Worm (Caenorhabditis elegans) whole organism, L4 larva: ENCODE data around the gene AH6.17.

Source experiments
- F44E2.7 ChIP-seq: fragments of 200-800 bp; sonication (Bioruptor generic); IDR thresholded peaks from 2 replicates; pipeline ENCODE4 v2.1.2; 2022; ENCODE audit warnings: missing genetic modification characterization, missing compliant biosample characterization
- ZK337.2 ChIP-seq: fragments of 200-800 bp; sonication (Bioruptor generic); IDR thresholded peaks from 2 replicates; pipeline ENCODE4 v1.3.6; 2022; ENCODE audit warnings: missing genetic modification reagents, missing genetic modification characterization, missing compliant biosample characterization
- ZK546.5 ChIP-seq, 2 experiments: sonication (generic microtip); optimal IDR thresholded peaks; 2 replicates each; lab custom pipeline; 2017; ENCODE audit warnings: missing biosample characterization in 2 of 2, missing genetic modification characterization in 2 of 2
- aha-1 ChIP-seq: fragments of 150-350 bp; peaks from one replicate; lab custom pipeline; 2014; ENCODE audit warnings: missing biosample characterization, missing genetic modification characterization
- attf-4 ChIP-seq: sonication (generic microtip); optimal IDR thresholded peaks from 3 replicates; lab custom pipeline; 2017; ENCODE audit warnings: missing biosample characterization, missing genetic modification characterization
- cey-2 ChIP-seq: sonication (generic microtip); optimal IDR thresholded peaks from 3 replicates; lab custom pipeline; 2017; ENCODE audit warnings: missing genetic modification characterization, mild to moderate bottlenecking, missing compliant biosample characterization, antibody characterized with exemption, borderline replicate concordance; ENCODE audit not compliant: insufficient read depth
- daf-16 ChIP-seq, 3 experiments: sonication (generic microtip); optimal IDR thresholded peaks; 2 replicates each; lab custom pipeline; 2016 to 2017; ENCODE audit warnings: missing genetic modification characterization in 3 of 3, missing genetic modification reagents in 3 of 3, mild to moderate bottlenecking in 2 of 3, missing compliant biosample characterization in 2 of 3, missing biosample characterization in 1 of 3, moderate library complexity in 1 of 3
- daf-19 ChIP-seq: fragments of 200-800 bp; sonication (Bioruptor generic); conservative IDR thresholded peaks from 2 replicates; pipeline ENCODE4 v1.3.6; 2022; ENCODE audit warnings: missing genetic modification characterization, missing compliant biosample characterization
- dmd-6 ChIP-seq: fragments of 200-800 bp; sonication (Bioruptor generic); IDR thresholded peaks from 2 replicates; pipeline ENCODE4 v1.3.6; 2022; ENCODE audit warnings: missing genetic modification reagents, missing genetic modification characterization, missing compliant biosample characterization
- dpl-1 ChIP-seq: fragments of 150-350 bp; optimal IDR thresholded peaks from 2 replicates; lab custom pipeline; 2014; ENCODE audit warnings: missing biosample characterization, missing genetic modification reagents, missing genetic modification characterization
- egl-43 ChIP-seq: fragments of 200-800 bp; sonication (Bioruptor generic); IDR thresholded peaks from 2 replicates; pipeline ENCODE4 v1.3.6; 2022; ENCODE audit warnings: missing genetic modification reagents, missing genetic modification characterization, missing compliant biosample characterization
- hif-1 ChIP-seq, 2 experiments: sonication (generic microtip); optimal IDR thresholded peaks; 2 replicates each; lab custom pipeline; 2016 to 2017; ENCODE audit warnings: missing compliant biosample characterization in 2 of 2, missing genetic modification characterization in 2 of 2, missing genetic modification reagents in 2 of 2, missing genotype in 2 of 2, mild to moderate bottlenecking in 1 of 2
- hlh-11 ChIP-seq: fragments of 200-800 bp; sonication (Bioruptor generic); optimal IDR thresholded peaks from 2 replicates; lab custom pipeline; 2018; ENCODE audit warnings: mild to moderate bottlenecking, missing genetic modification characterization, missing compliant biosample characterization
- hlh-30 ChIP-seq: sonication (generic microtip); optimal IDR thresholded peaks from 2 replicates; lab custom pipeline; 2017; ENCODE audit warnings: antibody characterized with exemption, mild to moderate bottlenecking, missing genetic modification characterization, missing compliant biosample characterization; ENCODE audit not compliant: insufficient read depth
- hmg-1.1 ChIP-seq: fragments of 200-800 bp; sonication (Bioruptor generic); IDR thresholded peaks from 2 replicates; pipeline ENCODE4 v1.3.6; 2022; ENCODE audit warnings: missing genetic modification reagents, missing genetic modification characterization, missing compliant biosample characterization
- jun-1 ChIP-seq: fragments of 150-350 bp; optimal IDR thresholded peaks from 2 replicates; lab custom pipeline; 2014; ENCODE audit warnings: missing biosample characterization, missing genetic modification reagents, missing genetic modification characterization
- lin-38 ChIP-seq: fragments of 200-800 bp; sonication (Bioruptor generic); IDR thresholded peaks from 2 replicates; pipeline ENCODE4 v1.3.6; 2022; ENCODE audit warnings: missing genetic modification reagents, missing genetic modification characterization, missing compliant biosample characterization
- madf-5 ChIP-seq, 2 experiments: fragments of 200-800 bp; sonication (Bioruptor generic); IDR thresholded peaks; 2 replicates each; pipeline ENCODE4 v1.3.6; 2022; ENCODE audit warnings: missing compliant biosample characterization in 2 of 2, missing genetic modification characterization in 2 of 2
- mdt-29 ChIP-seq: fragments of 200-800 bp; sonication (Bioruptor generic); IDR thresholded peaks from 2 replicates; pipeline ENCODE4 v1.3.6; 2022; ENCODE audit warnings: missing genetic modification reagents, missing genetic modification characterization, missing compliant biosample characterization
- mxl-2 ChIP-seq: fragments of 200-800 bp; sonication (Bioruptor generic); conservative IDR thresholded peaks from 2 replicates; pipeline ENCODE4 v1.3.6; 2022; ENCODE audit warnings: missing genetic modification reagents, missing genetic modification characterization, missing compliant biosample characterization
- nhr-28 ChIP-seq: fragments of 150-350 bp; optimal IDR thresholded peaks from 2 replicates; lab custom pipeline; 2014; ENCODE audit warnings: missing biosample characterization, missing genetic modification characterization
- nhr-42 ChIP-seq: fragments of 200-800 bp; sonication (Bioruptor generic); IDR thresholded peaks from 2 replicates; pipeline ENCODE4 v1.3.6; 2022; ENCODE audit warnings: missing genetic modification characterization, missing compliant biosample characterization
- nhr-77 ChIP-seq: fragments of 150-350 bp; optimal IDR thresholded peaks from 2 replicates; lab custom pipeline; 2014; ENCODE audit warnings: missing biosample characterization, missing genetic modification characterization
- php-3 ChIP-seq: fragments of 200-800 bp; sonication (Bioruptor generic); IDR thresholded peaks from 2 replicates; pipeline ENCODE4 v1.3.6; 2022; ENCODE audit warnings: missing genetic modification reagents, missing genetic modification characterization, missing compliant biosample characterization
- skn-1 ChIP-seq: fragments of 150-350 bp; optimal IDR thresholded peaks from 2 replicates; lab custom pipeline; 2014; ENCODE audit warnings: missing biosample characterization, missing genetic modification characterization
- snpc-1.2 ChIP-seq: fragments of 200-800 bp; sonication (Bioruptor generic); IDR thresholded peaks from 2 replicates; pipeline ENCODE4 v1.3.6; 2022; ENCODE audit warnings: missing genetic modification reagents, missing genetic modification characterization, missing compliant biosample characterization
- spr-3 ChIP-seq: fragments of 200-800 bp; sonication (Bioruptor generic); optimal IDR thresholded peaks from 2 replicates; lab custom pipeline; 2018; ENCODE audit warnings: mild to moderate bottlenecking, missing genetic modification characterization, missing compliant biosample characterization
- unc-62 ChIP-seq, 3 experiments: fragments of 150-350 bp in 1 of 3; sonication (generic microtip); optimal IDR thresholded peaks in 2 of 3; peaks in 1 of 3; 1 replicate in 1 of 3; 2 replicates in 2 of 3; lab custom pipeline; 2014 to 2017; ENCODE audit warnings: missing biosample characterization in 3 of 3, missing genetic modification characterization in 3 of 3, missing genetic modification reagents in 3 of 3, missing genotype in 1 of 3
- vab-7 ChIP-seq: fragments of 200-800 bp; sonication (Bioruptor generic); IDR thresholded peaks from 2 replicates; pipeline ENCODE4 v1.3.6; 2022; ENCODE audit warnings: missing genetic modification reagents, missing genetic modification characterization, missing compliant biosample characterization
- ztf-11 ChIP-seq: fragments of 150-350 bp; optimal IDR thresholded peaks from 2 replicates; lab custom pipeline; 2014; ENCODE audit warnings: missing biosample characterization, missing genetic modification characterization

Gene AH6.17

ce11 chrII:9522986-9523385 is at the start of gene AH6.17:
Gene AH6.17 (plus strand): TSS chrII:9523170.
- TF ChIP-seq mdt-29 (GFP tag; lab: Robert Waterston, UW) (no peak), skn-1 (no peak), unc-62 (GFP tag; optimal IDR thresholded peaks at IDR 0.05 in 1 of 2; lab: Kevin White, UChicago) (peak in 1 of 2 experiments; percentile 74), unc-62 (tag; optimal IDR thresholded peaks at IDR 0.05; lab: Kevin White, UChicago) (no peak), aha-1 (tag; lab: Kevin White, UChicago) (peak; percentile 67), egl-43 (no peak), php-3 (no peak)

- TF ChIP-seq hlh-11 (tag; lab: Kevin White, UChicago), result no peak
- TF ChIP-seq unc-62 (GFP tag; optimal IDR thresholded peaks at IDR 0.05 in 1 of 2; lab: Kevin White, UChicago), result peak in 1 of 2 experiments; percentile 82
- TF ChIP-seq unc-62 (tag; optimal IDR thresholded peaks at IDR 0.05; lab: Kevin White, UChicago), result no peak
These were observed 48.4 kb upstream of the AH6.17 start, which contains the start of the genes chil-25 and chil-26 for ce11 chrII:9474367-9475105. Gene chil-25 (minus strand): TSS chrII:9474467. Gene chil-26 (plus strand): TSS chrII:9475055.

- TF ChIP-seq ZK546.5 (tag; optimal IDR thresholded peaks at IDR 0.05; lab: Kevin White, UChicago), result no peak
- no peak for TF ChIP-seq daf-19 (GFP tag; lab: Robert Waterston, UW)
- TF ChIP-seq ztf-11 (tag; lab: Kevin White, UChicago), result no peak
These were observed 45.4 kb upstream of the AH6.17 start, which contains the start of gene chil-27 for ce11 chrII:9477567-9477966. Gene chil-27 (plus strand): TSS chrII:9477867.

ce11 chrII:9480006-9480405 is 43.0 kb upstream of the AH6.17 start, which contains the start of gene T19H5.7:
Gene T19H5.7 (minus strand): TSS chrII:9480106.
- TF ChIP-seq madf-5 (GFP tag; IDR thresholded peaks at IDR 0.05; lab: Robert Waterston, UW), result no peak
- no peak for TF ChIP-seq jun-1 (tag; lab: Kevin White, UChicago)
- TF ChIP-seq egl-43, result no peak
- TF ChIP-seq F44E2.7, result no peak
- TF ChIP-seq nhr-77, result no peak
- no peak for TF ChIP-seq spr-3 (GFP tag; lab: Kevin White, UChicago)
- TF ChIP-seq mxl-2, result no peak
- no peak for TF ChIP-seq hif-1 (tag; optimal IDR thresholded peaks at IDR 0.05; lab: Kevin White, UChicago)
- TF ChIP-seq ZK337.2 (GFP tag; lab: Robert Waterston, UW), result no peak
- TF ChIP-seq aha-1 (tag; lab: Kevin White, UChicago), result no peak
- TF ChIP-seq dpl-1 (GFP tag; lab: Kevin White, UChicago), result no peak
- TF ChIP-seq hlh-30 (tag; lab: Kevin White, UChicago), result no peak
- no peak for TF ChIP-seq lin-38 (GFP tag; lab: Robert Waterston, UW)

- TF ChIP-seq hmg-1.1 (GFP tag; lab: Robert Waterston, UW) (no peak), nhr-42 (no peak), daf-16 (GFP tag; optimal IDR thresholded peaks at IDR 0.05; lab: Kevin White, UChicago) (no peak), daf-16 (tag; optimal IDR thresholded peaks at IDR 0.05; lab: Kevin White, UChicago) (peak; percentile 14), mxl-2 (no peak), cey-2 (no peak), snpc-1.2 (GFP tag; lab: Robert Waterston, UW) (no peak), attf-4 (tag; lab: Kevin White, UChicago) (no peak), vab-7 (GFP tag; lab: Robert Waterston, UW) (no peak), dmd-6 (GFP tag; lab: Robert Waterston, UW) (peak; percentile 47; the same call in 1 of the 2 replicates), aha-1 (tag; lab: Kevin White, UChicago) (peak; percentile 87), nhr-28 (tag; lab: Kevin White, UChicago) (no peak)
These were observed 41.5 kb upstream of the AH6.17 start for ce11 chrII:9481427-9481826.
